Fruit fly (Drosophila melanogaster): ENCODE results near the gene CG14570.

The CG14570 gene

dm6 chr3L:21738175-21739016, 8.1 kb upstream of the CG14570 start, which contains the start of gene CG14567:
Gene CG14567, minus strand, starts transcription at chr3L:21738430.
- TF ChIP-seq fru (GFP tag; optimal IDR thresholded peaks at IDR 0.05) (peak; percentile 43), dsf (GFP tag; optimal IDR thresholded peaks at IDR 0.05; ENCODE audit: borderline replicate concordance) (no peak), HLH106 (tag; optimal IDR thresholded peaks at IDR 0.05) (peak; percentile 9), h (GFP tag; optimal IDR thresholded peaks at IDR 0.05) (peak; percentile 41), sv (GFP tag; optimal IDR thresholded peaks at IDR 0.05) (no peak), Vsx2 (GFP tag; optimal IDR thresholded peaks at IDR 0.05; ENCODE audit: partially characterized antibody) (no peak), N (GFP tag; optimal IDR thresholded peaks at IDR 0.05) (no peak), dmrt93B (GFP tag; optimal IDR thresholded peaks at IDR 0.05) (peak; percentile 39), lola (GFP tag; optimal IDR thresholded peaks at IDR 0.05) (no peak), Myc (optimal IDR thresholded peaks at IDR 0.05) (no peak), CG32264 (GFP tag; optimal IDR thresholded peaks at IDR 0.05) (no peak), jim (GFP tag; optimal IDR thresholded peaks at IDR 0.05) (no peak), foxo (GFP tag; optimal IDR thresholded peaks at IDR 0.05) (peak in 1 of 2 experiments; percentile 52), br (GFP tag; optimal IDR thresholded peaks at IDR 0.05) (no peak), dl (GFP tag; optimal IDR thresholded peaks at IDR 0.05; ENCODE audit: insufficient read depth in 1 of 2, partially characterized antibody in 2 of 2) (no peak), Jra (GFP tag; optimal IDR thresholded peaks at IDR 0.05) (no peak), rgr (GFP tag; optimal IDR thresholded peaks at IDR 0.05) (peak; percentile 25), Dif (GFP tag; optimal IDR thresholded peaks at IDR 0.05; ENCODE audit: partially characterized antibody) (no peak), CG9705 (GFP tag; optimal IDR thresholded peaks at IDR 0.05) (no peak), Hr83 (GFP tag; optimal IDR thresholded peaks at IDR 0.05; ENCODE audit: poor library complexity, severe bottlenecking) (no peak), Mio (GFP tag; optimal IDR thresholded peaks at IDR 0.05) (no peak), CrebA (GFP tag; optimal IDR thresholded peaks at IDR 0.05; ENCODE audit: borderline replicate concordance) (no peak), Hnf4 (GFP tag; optimal IDR thresholded peaks at IDR 0.05) (no peak), woc (GFP tag; optimal IDR thresholded peaks at IDR 0.05) (peak; percentile 57), Hr78 (GFP tag; optimal IDR thresholded peaks at IDR 0.05) (no peak), tai (GFP tag; optimal IDR thresholded peaks at IDR 0.05) (no peak), brk (GFP tag; optimal IDR thresholded peaks at IDR 0.05) (no peak), sage (GFP tag; optimal IDR thresholded peaks at IDR 0.05) (no peak), Abd-B (GFP tag; optimal IDR thresholded peaks at IDR 0.05) (no peak), OdsH (GFP tag; optimal IDR thresholded peaks at IDR 0.05) (peak; percentile 2), Sp1 (GFP tag; optimal IDR thresholded peaks at IDR 0.05) (peak; percentile 11), usp (GFP tag; optimal IDR thresholded peaks at IDR 0.05) (no peak), psq (GFP tag; optimal IDR thresholded peaks at IDR 0.05) (peak; percentile 12), ey (GFP tag; optimal IDR thresholded peaks at IDR 0.05) (peak; percentile 31), GATAd (GFP tag; optimal IDR thresholded peaks at IDR 0.05) (no peak), Dfd (GFP tag; optimal IDR thresholded peaks at IDR 0.05) (no peak), Rel (GFP tag; optimal IDR thresholded peaks at IDR 0.05) (no peak), Rel (tag; optimal IDR thresholded peaks at IDR 0.05) (no peak), pan (optimal IDR thresholded peaks at IDR 0.05) (no peak)

DNA sequence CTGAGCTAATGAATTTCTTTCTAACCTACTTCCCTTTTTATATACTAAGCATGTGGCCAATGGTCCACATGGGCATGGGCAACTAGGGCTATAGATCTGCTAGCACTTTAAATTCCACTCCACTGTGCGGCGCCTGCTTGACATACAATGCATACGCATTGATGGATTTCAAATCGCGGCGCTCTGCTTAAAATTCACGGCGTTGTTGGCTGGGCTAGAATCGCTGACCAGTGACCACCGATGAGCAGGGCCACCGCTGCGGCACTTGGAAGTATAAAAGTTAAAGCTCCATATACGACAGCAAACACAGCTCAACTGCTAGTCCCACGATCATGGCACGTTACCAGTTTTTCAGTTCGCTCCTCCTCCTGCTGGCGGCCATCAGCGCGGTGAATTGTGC, 3.5 kb upstream of the CG14570 start, which contains the start of gene CG14573:
CG14573 (plus strand) TSS at position 301 of the 400 bp plus-strand sequence.
- TF ChIP-seq Mio (GFP tag; optimal IDR thresholded peaks at IDR 0.05) (no peak), Abd-B (GFP tag; optimal IDR thresholded peaks at IDR 0.05) (no peak), brk (GFP tag; optimal IDR thresholded peaks at IDR 0.05) (no peak), HLH106 (tag; optimal IDR thresholded peaks at IDR 0.05) (no peak), OdsH (GFP tag; optimal IDR thresholded peaks at IDR 0.05) (no peak), h (GFP tag; optimal IDR thresholded peaks at IDR 0.05) (no peak), pan (optimal IDR thresholded peaks at IDR 0.05) (no peak), GATAd (GFP tag; optimal IDR thresholded peaks at IDR 0.05) (no peak), Myc (optimal IDR thresholded peaks at IDR 0.05) (no peak), Sp1 (GFP tag; optimal IDR thresholded peaks at IDR 0.05) (no peak)
